Fruit fly (Drosophila melanogaster): ENCODE results near the gene Scsalpha1.

Gene Scsalpha1

DNA sequence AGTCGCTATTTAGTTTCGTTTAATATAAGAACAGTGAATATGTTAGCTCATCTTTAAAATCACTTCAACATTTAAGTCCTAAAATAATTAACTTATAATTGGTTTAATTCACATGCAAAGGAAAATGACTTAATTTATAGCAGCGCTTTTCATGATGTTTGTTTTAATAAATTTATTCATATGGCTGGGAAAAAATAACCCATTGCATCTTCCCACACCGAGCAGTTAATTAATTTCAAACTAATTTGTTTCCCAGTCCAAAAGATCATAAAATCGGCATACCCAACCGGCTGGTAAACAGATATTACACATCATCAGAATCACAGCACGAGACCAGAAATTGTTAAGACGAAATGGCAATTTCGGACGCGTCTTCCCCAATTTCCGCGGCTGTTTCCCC is 43.2 kb upstream of the Scsalpha1 start (continued):
- TF ChIP-seq CG11294 (GFP tag; IDR thresholded peaks at IDR 0.05) = 0 out of 2 replicates have a peak, but pooled peaks have one; percentile 17
- TF ChIP-seq Ets21C (GFP tag; optimal IDR thresholded peaks at IDR 0.05) = peak; percentile 8
- no peak for TF ChIP-seq Blimp-1 (GFP tag; optimal IDR thresholded peaks at IDR 0.05)
- TF ChIP-seq lz (GFP tag; optimal IDR thresholded peaks at IDR 0.05) = peak; percentile 58
- TF ChIP-seq topi (GFP tag; optimal IDR thresholded peaks at IDR 0.05) = peak; percentile 25
- peak; percentile 22 for TF ChIP-seq Smox (GFP tag; optimal IDR thresholded peaks at IDR 0.05)
- peak; percentile 24 for TF ChIP-seq achi (GFP tag; optimal IDR thresholded peaks at IDR 0.05)
- peak; percentile 34 for TF ChIP-seq acj6 (GFP tag; optimal IDR thresholded peaks at IDR 0.05)
- TF ChIP-seq spab (GFP tag; optimal IDR thresholded peaks at IDR 0.05) = no peak
- TF ChIP-seq CG6163 (GFP tag; IDR thresholded peaks at IDR 0.05) = peak; percentile 40; the same call in 1 of the 3 replicates

dm6 chr3L:3771406-3771935 is 42.5 kb upstream of the Scsalpha1 start:
- TF ChIP-seq CG6854 (GFP tag; optimal IDR thresholded peaks at IDR 0.05) = peak; percentile 82
- peak; percentile 81 for TF ChIP-seq Gug (GFP tag; IDR thresholded peaks at IDR 0.05)
- TF ChIP-seq eg (GFP tag; IDR thresholded peaks at IDR 0.05) = peak; percentile 94
- TF ChIP-seq Eip93F (GFP tag; optimal IDR thresholded peaks at IDR 0.05) = no peak
- TF ChIP-seq dsx (GFP tag; optimal IDR thresholded peaks at IDR 0.05; ENCODE audit: poor library complexity, severe bottlenecking) = peak; percentile 85
- TF ChIP-seq CG16779 (tag; optimal IDR thresholded peaks at IDR 0.05) = peak; percentile 61
- peak; percentile 40 for TF ChIP-seq Sox14 (GFP tag; optimal IDR thresholded peaks at IDR 0.05)
- peak; percentile 79 for TF ChIP-seq Met (GFP tag; optimal IDR thresholded peaks at IDR 0.05)
- peak; percentile 80 for TF ChIP-seq CG9139 (GFP tag; optimal IDR thresholded peaks at IDR 0.05)
- TF ChIP-seq CG8319 (GFP tag; optimal IDR thresholded peaks at IDR 0.05) = peak; percentile 47
- peak; percentile 89 for TF ChIP-seq OdsH (GFP tag; optimal IDR thresholded peaks at IDR 0.05)
- TF ChIP-seq CG11762 (GFP tag; optimal IDR thresholded peaks at IDR 0.05; ENCODE audit: insufficient read depth) = peak; percentile 43
- peak; percentile 48 for TF ChIP-seq vri (GFP tag; optimal IDR thresholded peaks at IDR 0.05)
- TF ChIP-seq Hr39 (GFP tag; optimal IDR thresholded peaks at IDR 0.05) = peak; percentile 38
- TF ChIP-seq pdm3 (GFP tag; optimal IDR thresholded peaks at IDR 0.05) = peak; percentile 69
- TF ChIP-seq svp (GFP tag) = peak; percentile 93
- TF ChIP-seq CG4318 (GFP tag; optimal IDR thresholded peaks at IDR 0.05) = peak; percentile 44
- TF ChIP-seq CG32006 (GFP tag; optimal IDR thresholded peaks at IDR 0.05) = peak; percentile 83
- peak; percentile 78 for TF ChIP-seq CG6808 (GFP tag; optimal IDR thresholded peaks at IDR 0.05)
- TF ChIP-seq CG7368 (GFP tag; optimal IDR thresholded peaks at IDR 0.05) = peak; percentile 74
- TF ChIP-seq Hr38 (GFP tag; optimal IDR thresholded peaks at IDR 0.05) = no peak
- TF ChIP-seq CG1621 (tag; optimal IDR thresholded peaks at IDR 0.05) = peak; percentile 50
- TF ChIP-seq Blimp-1 (GFP tag; optimal IDR thresholded peaks at IDR 0.05) = peak; percentile 68
- TF ChIP-seq fkh (GFP tag; optimal IDR thresholded peaks at IDR 0.05) = no peak
- TF ChIP-seq CG34406 (GFP tag; optimal IDR thresholded peaks at IDR 0.05) = peak; percentile 91
- TF ChIP-seq net (GFP tag; optimal IDR thresholded peaks at IDR 0.05) = peak; percentile 56
- peak; percentile 85 for TF ChIP-seq CG3919 (GFP tag; optimal IDR thresholded peaks at IDR 0.05)
- TF ChIP-seq acj6 (GFP tag; optimal IDR thresholded peaks at IDR 0.05) = peak; percentile 88
- TF ChIP-seq Sox102F (GFP tag; optimal IDR thresholded peaks at IDR 0.05) = peak; percentile 80
- peak; percentile 87 for TF ChIP-seq CG8632 (GFP tag; optimal IDR thresholded peaks at IDR 0.05)
- peak; percentile 60 for TF ChIP-seq Sox15 (GFP tag; optimal IDR thresholded peaks at IDR 0.05)
- peak; percentile 71 for TF ChIP-seq spab (GFP tag; optimal IDR thresholded peaks at IDR 0.05)
- TF ChIP-seq ss (GFP tag; optimal IDR thresholded peaks at IDR 0.05) = peak; percentile 84 to 86
- TF ChIP-seq salr (GFP tag; optimal IDR thresholded peaks at IDR 0.05) = peak; percentile 5 to 67
- TF ChIP-seq CG3032 (tag; optimal IDR thresholded peaks at IDR 0.05) = peak; percentile 71
- TF ChIP-seq CG6276 (GFP tag; optimal IDR thresholded peaks at IDR 0.05) = peak; percentile 73
- peak; percentile 88 for TF ChIP-seq achi (GFP tag; optimal IDR thresholded peaks at IDR 0.05)
- peak; percentile 17 for TF ChIP-seq fd85E (GFP tag; optimal IDR thresholded peaks at IDR 0.05)
- peak; percentile 89 for TF ChIP-seq CG6792 (GFP tag; optimal IDR thresholded peaks at IDR 0.05)
- peak; percentile 77 for TF ChIP-seq lz (GFP tag; optimal IDR thresholded peaks at IDR 0.05)
- peak; percentile 81 for TF ChIP-seq CG10631 (GFP tag; optimal IDR thresholded peaks at IDR 0.05)
- peak; percentile 92 for TF ChIP-seq CG15336 (GFP tag; IDR thresholded peaks at IDR 0.05)
- peak; percentile 97 for TF ChIP-seq Eip78C (GFP tag)
- TF ChIP-seq CG31627 (GFP tag; optimal IDR thresholded peaks at IDR 0.05) = peak; percentile 57
